Fruit fly (Drosophila melanogaster): Measurements from ENCODE around the gene CG42272.

- TF ChIP-seq HLH106 (tag; optimal IDR thresholded peaks at IDR 0.05): no peak
- TF ChIP-seq foxo (GFP tag; optimal IDR thresholded peaks at IDR 0.05): no peak
- TF ChIP-seq Myc (optimal IDR thresholded peaks at IDR 0.05): no peak
- TF ChIP-seq usp (GFP tag; optimal IDR thresholded peaks at IDR 0.05): no peak
- no peak for TF ChIP-seq brk (GFP tag; optimal IDR thresholded peaks at IDR 0.05)
- TF ChIP-seq psq (GFP tag; optimal IDR thresholded peaks at IDR 0.05): no peak
- no peak for TF ChIP-seq h (GFP tag; optimal IDR thresholded peaks at IDR 0.05)
- no peak for TF ChIP-seq OdsH (GFP tag; optimal IDR thresholded peaks at IDR 0.05)
- no peak for TF ChIP-seq jim (GFP tag; optimal IDR thresholded peaks at IDR 0.05)
- no peak for TF ChIP-seq Hr78 (GFP tag; optimal IDR thresholded peaks at IDR 0.05)
Observed at dm6 chr3L:5807370-5808100, 4.7 kb downstream of the CG42272 start.
